Worm (Caenorhabditis elegans) whole organism, young adult: ENCODE measurements around the gene F36H1.12.

Experiments
- cebp-1 ChIP-seq, 2 experiments: fragments of 200-800 bp in 1 of 2; sonication (Bioruptor generic) in 1 of 2; sonication (generic microtip) in 1 of 2; IDR thresholded peaks in 1 of 2; optimal IDR thresholded peaks in 1 of 2; 2 replicates each; pipeline versions ENCODE4 v1.3.6 to Lab custom; 2017 to 2022; ENCODE audit warnings: missing compliant biosample characterization in 2 of 2, missing genetic modification characterization in 2 of 2, mild to moderate bottlenecking in 1 of 2, missing genetic modification reagents in 1 of 2, moderate library complexity in 1 of 2
- chd-7 ChIP-seq: sonication (generic microtip); optimal IDR thresholded peaks from 2 replicates; lab custom pipeline; 2016; ENCODE audit warnings: mild to moderate bottlenecking, missing genetic modification characterization, moderate library complexity, missing compliant biosample characterization

DNA sequence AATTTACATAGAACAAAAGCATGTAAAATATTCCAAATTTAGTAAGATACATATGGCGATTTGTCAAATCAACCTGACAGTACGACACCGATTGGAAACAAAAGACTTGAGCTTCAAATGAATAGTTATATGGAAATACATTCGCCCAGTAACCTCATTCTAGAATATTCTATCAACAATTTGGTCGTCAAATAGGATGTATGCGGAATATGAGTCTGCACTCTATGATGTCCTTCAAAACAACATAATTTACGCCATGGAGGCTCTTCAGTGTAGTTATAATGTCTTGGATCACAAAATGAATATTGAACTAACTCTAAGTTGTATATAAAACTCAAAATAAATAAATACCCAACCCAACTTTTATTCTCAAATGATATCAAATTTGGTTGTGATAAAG is 26.9 kb downstream of the F36H1.12 start:
- no peak for TF ChIP-seq cebp-1 (GFP tag; IDR thresholded peaks at IDR 0.05; lab: Robert Waterston, UW)
- no peak for TF ChIP-seq cebp-1 (tag; optimal IDR thresholded peaks at IDR 0.05; lab: Kevin White, UChicago)
- TF ChIP-seq chd-7 (tag; lab: Kevin White, UChicago) = no peak
